Worm (Caenorhabditis elegans) whole organism, L2 larva: ENCODE measurements around the gene F59A6.3.

Source experiments
- F13H6.1 ChIP-seq: sonication (generic microtip); optimal IDR thresholded peaks from 2 replicates; lab custom pipeline; 2016; ENCODE audit warnings: missing genetic modification characterization, missing compliant biosample characterization
- egl-27 ChIP-seq: sonication (generic microtip); optimal IDR thresholded peaks from 3 replicates; lab custom pipeline; 2017; ENCODE audit warnings: missing biosample characterization, missing genetic modification reagents, missing genetic modification characterization
- elt-3 ChIP-seq: sonication (generic microtip); optimal IDR thresholded peaks from 2 replicates; lab custom pipeline; 2017; ENCODE audit warnings: missing biosample characterization, missing genetic modification characterization

ce11 chrII:5042381-5042930 is 34.3 kb downstream of the F59A6.3 start:
- TF ChIP-seq elt-3 (tag; lab: Kevin White, UChicago) (no peak), F13H6.1 (tag; lab: Kevin White, UChicago) (peak; percentile 37), egl-27 (tag; lab: Kevin White, UChicago) (no peak)
